Fruit fly (Drosophila melanogaster): ENCODE data around the gene Ret.

Gene Ret

dm6 chr2L:21198633-21199264 lies at the start of gene Ret:
Ret (minus strand) TSS chr2L:21198762.
- TF ChIP-seq Myc (optimal IDR thresholded peaks at IDR 0.05): no peak
- TF ChIP-seq h (optimal IDR thresholded peaks at IDR 0.05): no peak
- no peak for TF ChIP-seq insv (optimal IDR thresholded peaks at IDR 0.05)
- TF ChIP-seq ttk (optimal IDR thresholded peaks at IDR 0.05): no peak
- no peak for TF ChIP-seq Sin3A (optimal IDR thresholded peaks at IDR 0.05)
- TF ChIP-seq psq (optimal IDR thresholded peaks at IDR 0.05): no peak

dm6 chr2L:21247967-21248366 lies 49.4 kb upstream of the Ret start:
- TF ChIP-seq psq (optimal IDR thresholded peaks at IDR 0.05) (no peak), Myc (optimal IDR thresholded peaks at IDR 0.05) (no peak), Sin3A (optimal IDR thresholded peaks at IDR 0.05) (no peak), ttk (optimal IDR thresholded peaks at IDR 0.05) (no peak), h (optimal IDR thresholded peaks at IDR 0.05) (no peak), insv (optimal IDR thresholded peaks at IDR 0.05) (no peak)

- TF ChIP-seq ttk (optimal IDR thresholded peaks at IDR 0.05) (no peak), psq (optimal IDR thresholded peaks at IDR 0.05) (no peak), Myc (optimal IDR thresholded peaks at IDR 0.05) (no peak), insv (optimal IDR thresholded peaks at IDR 0.05) (no peak), Sin3A (optimal IDR thresholded peaks at IDR 0.05) (no peak), h (optimal IDR thresholded peaks at IDR 0.05) (no peak)
Measured at dm6 chr2L:21246687-21247086, 48.1 kb upstream of the Ret start.

dm6 chr2L:21245093-21245736 lies 46.7 kb upstream of the Ret start:
- TF ChIP-seq psq (optimal IDR thresholded peaks at IDR 0.05): no peak
- TF ChIP-seq insv (optimal IDR thresholded peaks at IDR 0.05): no peak
- TF ChIP-seq ttk (optimal IDR thresholded peaks at IDR 0.05): no peak
- TF ChIP-seq Sin3A (optimal IDR thresholded peaks at IDR 0.05): no peak
- TF ChIP-seq Myc (optimal IDR thresholded peaks at IDR 0.05): no peak
- TF ChIP-seq h (optimal IDR thresholded peaks at IDR 0.05): no peak

- TF ChIP-seq psq (optimal IDR thresholded peaks at IDR 0.05): no peak
- TF ChIP-seq ttk (optimal IDR thresholded peaks at IDR 0.05): no peak
- no peak for TF ChIP-seq Myc (optimal IDR thresholded peaks at IDR 0.05)
- no peak for TF ChIP-seq h (optimal IDR thresholded peaks at IDR 0.05)
- TF ChIP-seq insv (optimal IDR thresholded peaks at IDR 0.05): no peak
- no peak for TF ChIP-seq Sin3A (optimal IDR thresholded peaks at IDR 0.05)
Measured at dm6 chr2L:21243964-21244466, 45.5 kb upstream of the Ret start.

dm6 chr2L:21242369-21242768 lies 43.8 kb upstream of the Ret start:
- TF ChIP-seq Sin3A (optimal IDR thresholded peaks at IDR 0.05): no peak
- no peak for TF ChIP-seq h (optimal IDR thresholded peaks at IDR 0.05)
- TF ChIP-seq insv (optimal IDR thresholded peaks at IDR 0.05): no peak
- no peak for TF ChIP-seq ttk (optimal IDR thresholded peaks at IDR 0.05)
- TF ChIP-seq psq (optimal IDR thresholded peaks at IDR 0.05): no peak
- TF ChIP-seq Myc (optimal IDR thresholded peaks at IDR 0.05): no peak

dm6 chr2L:21237748-21238459 lies 39.3 kb upstream of the Ret start:
- TF ChIP-seq insv (optimal IDR thresholded peaks at IDR 0.05) (no peak), ttk (optimal IDR thresholded peaks at IDR 0.05) (no peak), h (optimal IDR thresholded peaks at IDR 0.05) (no peak), Sin3A (optimal IDR thresholded peaks at IDR 0.05) (no peak), psq (optimal IDR thresholded peaks at IDR 0.05) (no peak)

- no peak for TF ChIP-seq Myc (optimal IDR thresholded peaks at IDR 0.05)
- no peak for TF ChIP-seq ttk (optimal IDR thresholded peaks at IDR 0.05)
- TF ChIP-seq psq (optimal IDR thresholded peaks at IDR 0.05): no peak
- TF ChIP-seq insv (optimal IDR thresholded peaks at IDR 0.05): no peak
- TF ChIP-seq Sin3A (optimal IDR thresholded peaks at IDR 0.05): no peak
- TF ChIP-seq h (optimal IDR thresholded peaks at IDR 0.05): no peak
Measured at dm6 chr2L:21237048-21237747, 38.6 kb upstream of the Ret start, which contains the start of gene Hr39. Hr39 (plus strand) TSS chr2L:21237250.

dm6 chr2L:21236633-21237032 lies 38.1 kb upstream of the Ret start, which contains the start of gene CG31626:
CG31626 (minus strand) TSS chr2L:21236733.
- TF ChIP-seq Myc (optimal IDR thresholded peaks at IDR 0.05) (no peak), h (optimal IDR thresholded peaks at IDR 0.05) (no peak), Sin3A (optimal IDR thresholded peaks at IDR 0.05) (no peak), insv (optimal IDR thresholded peaks at IDR 0.05) (no peak), psq (optimal IDR thresholded peaks at IDR 0.05) (no peak), ttk (optimal IDR thresholded peaks at IDR 0.05) (no peak)

- TF ChIP-seq insv (optimal IDR thresholded peaks at IDR 0.05) (no peak), ttk (optimal IDR thresholded peaks at IDR 0.05) (no peak), Sin3A (optimal IDR thresholded peaks at IDR 0.05) (no peak), h (optimal IDR thresholded peaks at IDR 0.05) (no peak), psq (optimal IDR thresholded peaks at IDR 0.05) (no peak), Myc (optimal IDR thresholded peaks at IDR 0.05) (no peak)
Measured at dm6 chr2L:21235463-21235862, 36.9 kb upstream of the Ret start.

- no peak for TF ChIP-seq ttk (optimal IDR thresholded peaks at IDR 0.05)
- TF ChIP-seq h (optimal IDR thresholded peaks at IDR 0.05): no peak
- no peak for TF ChIP-seq Sin3A (optimal IDR thresholded peaks at IDR 0.05)
- no peak for TF ChIP-seq psq (optimal IDR thresholded peaks at IDR 0.05)
- no peak for TF ChIP-seq Myc (optimal IDR thresholded peaks at IDR 0.05)
- TF ChIP-seq insv (optimal IDR thresholded peaks at IDR 0.05): no peak
Measured at dm6 chr2L:21234388-21234984, 35.9 kb upstream of the Ret start.

Data from Kc167 (cell line).